Fruit fly (Drosophila melanogaster) whole organism, adult: Measurements from ENCODE around the gene CG31872.

ENCODE experiments used
- CG11617 ChIP-seq: fragments of 200-800 bp; sonication (Bioruptor generic); optimal IDR thresholded peaks from 2 replicates; lab custom pipeline; 2017; ENCODE audit warnings: mild to moderate bottlenecking, missing biosample characterization, missing genetic modification reagents, missing genetic modification characterization
- CG12768 ChIP-seq: fragments of 200-800 bp; sonication (Bioruptor generic); optimal IDR thresholded peaks from 2 replicates; lab custom pipeline; 2017; ENCODE audit warnings: missing biosample characterization, missing genetic modification characterization, mild to moderate bottlenecking, moderate library complexity, missing genetic modification reagents
- CG14711 ChIP-seq: fragments of 200-800 bp; sonication (Bioruptor generic); optimal IDR thresholded peaks from 2 replicates; lab custom pipeline; 2018; ENCODE audit warnings: missing biosample characterization, mild to moderate bottlenecking, missing genetic modification characterization, moderate library complexity
- CG1620 ChIP-seq: fragments of 200-800 bp; sonication (Bioruptor generic); optimal IDR thresholded peaks from 2 replicates; lab custom pipeline; 2016; ENCODE audit warnings: missing biosample characterization, missing genetic modification characterization
- CG33017 ChIP-seq: fragments of 200-800 bp; sonication (Bioruptor generic); optimal IDR thresholded peaks from 2 replicates; lab custom pipeline; 2018; ENCODE audit warnings: missing biosample characterization, mild to moderate bottlenecking, missing genetic modification characterization, moderate library complexity
- CG5204 ChIP-seq: fragments of 200-800 bp; sonication (Bioruptor generic); optimal IDR thresholded peaks from 2 replicates; lab custom pipeline; 2016; ENCODE audit warnings: missing biosample characterization, missing genetic modification characterization
- CG7045 ChIP-seq: fragments of 200-800 bp; sonication (Bioruptor generic); optimal IDR thresholded peaks from 2 replicates; lab custom pipeline; 2017; ENCODE audit warnings: missing biosample characterization, mild to moderate bottlenecking, missing genetic modification characterization
- CG7101 ChIP-seq: fragments of 200-800 bp; sonication (Bioruptor generic); optimal IDR thresholded peaks from 2 replicates; lab custom pipeline; 2018; ENCODE audit warnings: missing biosample characterization, mild to moderate bottlenecking, missing genetic modification characterization, moderate library complexity
- Clk ChIP-seq: fragments of 200-800 bp; sonication (Bioruptor generic); optimal IDR thresholded peaks from 2 replicates; lab custom pipeline; 2017; ENCODE audit warnings: missing biosample characterization, missing genetic modification characterization
- Hr96 ChIP-seq: fragments of 200-800 bp; sonication (Bioruptor generic); optimal IDR thresholded peaks from 2 replicates; lab custom pipeline; 2016; ENCODE audit warnings: missing biosample characterization, missing genetic modification characterization
- Mnt ChIP-seq: fragments of 200-800 bp; sonication (Bioruptor generic); optimal IDR thresholded peaks from 2 replicates; lab custom pipeline; 2016; ENCODE audit warnings: missing biosample characterization, mild to moderate bottlenecking, missing genetic modification characterization
- bab1 ChIP-seq: fragments of 200-800 bp; sonication (Bioruptor generic); optimal IDR thresholded peaks from 3 replicates; lab custom pipeline; 2019; ENCODE audit warnings: missing biosample characterization, mild to moderate bottlenecking, missing genetic modification characterization, moderate library complexity
- cic ChIP-seq: fragments of 200-800 bp; sonication (Bioruptor generic); optimal IDR thresholded peaks from 2 replicates; lab custom pipeline; 2017; ENCODE audit warnings: missing biosample characterization, mild to moderate bottlenecking, missing genetic modification characterization, moderate library complexity
- cnc ChIP-seq, 2 experiments: fragments of >200 bp; optimal IDR thresholded peaks; 2 replicates each; lab custom pipeline; 2017
- kay ChIP-seq: fragments of 200-800 bp; sonication (Bioruptor generic); peaks from one replicate; lab custom pipeline; 2016; ENCODE audit warnings: missing biosample characterization, missing genetic modification characterization, borderline replicate concordance
- ovo ChIP-seq: fragments of 200-800 bp; sonication (Bioruptor generic); optimal IDR thresholded peaks from 2 replicates; lab custom pipeline; 2016; ENCODE audit warnings: missing biosample characterization, missing genetic modification characterization
- tj ChIP-seq: fragments of 200-800 bp; sonication (Bioruptor generic); optimal IDR thresholded peaks from 3 replicates; lab custom pipeline; 2017; ENCODE audit warnings: missing biosample characterization, mild to moderate bottlenecking, missing genetic modification characterization, moderate library complexity
- toe ChIP-seq: fragments of 200-800 bp; sonication (Bioruptor generic); optimal IDR thresholded peaks from 2 replicates; lab custom pipeline; 2016; ENCODE audit warnings: missing biosample characterization, missing genetic modification characterization

Gene CG31872

DNA sequence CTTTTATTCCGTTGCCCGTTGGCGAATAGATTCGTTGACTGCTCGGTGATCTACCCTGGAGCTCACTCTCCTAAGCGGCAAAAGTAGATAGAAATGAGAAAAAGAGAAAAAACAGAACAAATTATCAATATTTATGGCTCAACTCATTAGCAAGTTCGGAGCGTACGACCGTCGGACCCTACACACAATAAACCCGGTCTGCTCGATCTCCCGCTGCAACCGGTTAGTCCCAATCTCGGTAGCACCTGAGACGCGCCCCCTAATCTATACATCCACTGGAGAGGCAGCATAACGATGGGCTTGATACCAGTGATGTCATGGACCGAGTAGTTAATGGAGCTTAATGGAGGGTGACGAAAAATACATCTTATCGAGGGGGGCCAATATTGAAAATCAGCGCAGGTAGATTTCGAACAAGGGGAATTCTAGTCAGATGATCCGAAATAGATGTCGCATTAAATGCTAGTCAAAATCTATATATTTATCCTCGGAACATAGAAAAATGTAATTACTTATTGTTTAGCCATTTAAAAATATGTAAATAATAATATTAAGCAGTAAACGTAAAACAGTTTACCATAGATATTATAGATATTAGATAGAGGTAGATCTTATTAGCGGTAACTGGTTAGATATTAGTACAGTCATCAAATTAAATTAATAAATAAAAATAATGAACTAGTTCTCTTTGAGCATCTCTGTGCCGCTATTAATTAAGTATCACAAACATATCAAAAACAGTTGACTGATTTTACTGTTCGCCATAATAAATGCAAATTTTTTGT lies 47.5 kb downstream of the CG31872 start, which contains the start of gene CG7296:
TSS of gene CG7296 (minus strand) at position 58 of the 785 bp plus-strand sequence.
- TF ChIP-seq CG1620 (no peak), CG7045 (GFP tag; lab: Kevin White, UChicago) (no peak), cnc (optimal IDR thresholded peaks at IDR 0.05; lab: Kevin White, UChicago) (no peak), tj (GFP tag; lab: Kevin White, UChicago) (no peak), Clk (no peak), kay (GFP tag; lab: Kevin White, UChicago) (no peak), bab1 (GFP tag; lab: Kevin White, UChicago) (no peak), CG14711 (tag; lab: Kevin White, UChicago) (no peak), CG5204 (GFP tag; lab: Kevin White, UChicago) (no peak), CG33017 (no peak), CG11617 (GFP tag; lab: Kevin White, UChicago) (no peak)

dm6 chr2L:10687794-10688185 lies 48.1 kb downstream of the CG31872 start:
- no peak for TF ChIP-seq CG7101
- no peak for TF ChIP-seq Clk
- no peak for TF ChIP-seq CG33017
- TF ChIP-seq cnc (optimal IDR thresholded peaks at IDR 0.05; lab: Kevin White, UChicago) = no peak
- TF ChIP-seq ovo (GFP tag; lab: Kevin White, UChicago) = no peak
- TF ChIP-seq Hr96 = no peak
- TF ChIP-seq CG12768 = no peak
- no peak for TF ChIP-seq kay (GFP tag; lab: Kevin White, UChicago)
- TF ChIP-seq CG7045 (GFP tag; lab: Kevin White, UChicago) = no peak
- TF ChIP-seq CG14711 (tag; lab: Kevin White, UChicago) = no peak

DNA sequence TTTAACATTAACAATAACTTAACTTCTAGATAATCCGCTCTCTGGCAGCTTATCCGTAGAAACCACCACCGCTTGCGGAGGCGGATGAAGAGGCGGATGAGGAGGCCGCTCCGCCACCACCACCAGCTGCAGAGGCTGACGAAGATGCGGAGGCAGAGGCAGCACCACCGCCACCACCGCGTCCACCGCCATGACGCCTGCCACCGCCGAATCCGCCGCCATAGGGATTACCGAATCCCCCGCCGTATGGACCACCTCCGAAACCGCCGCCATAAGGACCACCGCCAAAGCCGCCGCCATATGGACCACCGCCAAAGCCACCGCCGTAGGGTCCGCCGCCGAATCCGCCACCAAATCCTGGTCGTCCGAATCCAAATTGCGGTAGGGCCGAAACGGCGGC lies 49.0 kb downstream of the CG31872 start:
- TF ChIP-seq cnc (optimal IDR thresholded peaks at IDR 0.05; lab: Kevin White, UChicago) = no peak
- TF ChIP-seq CG1620 = no peak
- no peak for TF ChIP-seq Clk
- no peak for TF ChIP-seq CG14711 (tag; lab: Kevin White, UChicago)
- TF ChIP-seq Hr96 = no peak
- TF ChIP-seq kay (GFP tag; lab: Kevin White, UChicago) = no peak
- no peak for TF ChIP-seq Mnt (GFP tag; lab: Kevin White, UChicago)
- TF ChIP-seq CG5204 (GFP tag; lab: Kevin White, UChicago) = no peak
- TF ChIP-seq cic (GFP tag; lab: Kevin White, UChicago) = no peak
- no peak for TF ChIP-seq bab1 (GFP tag; lab: Kevin White, UChicago)
- TF ChIP-seq CG12768 = no peak
- no peak for TF ChIP-seq CG7101
- TF ChIP-seq tj (GFP tag; lab: Kevin White, UChicago) = no peak
- no peak for TF ChIP-seq toe (GFP tag; lab: Kevin White, UChicago)
- no peak for TF ChIP-seq ovo (GFP tag; lab: Kevin White, UChicago)
- TF ChIP-seq CG33017 = no peak

- no peak for TF ChIP-seq CG11617 (GFP tag; lab: Kevin White, UChicago)
- no peak for TF ChIP-seq CG33017
- no peak for TF ChIP-seq kay (GFP tag; lab: Kevin White, UChicago)
- no peak for TF ChIP-seq ovo (GFP tag; lab: Kevin White, UChicago)
These were observed 49.7 kb downstream of the CG31872 start, which contains the start of gene CG7294 for dm6 chr2L:10689221-10690034. TSS of gene CG7294 (minus strand) at chr2L:10689271.

DNA sequence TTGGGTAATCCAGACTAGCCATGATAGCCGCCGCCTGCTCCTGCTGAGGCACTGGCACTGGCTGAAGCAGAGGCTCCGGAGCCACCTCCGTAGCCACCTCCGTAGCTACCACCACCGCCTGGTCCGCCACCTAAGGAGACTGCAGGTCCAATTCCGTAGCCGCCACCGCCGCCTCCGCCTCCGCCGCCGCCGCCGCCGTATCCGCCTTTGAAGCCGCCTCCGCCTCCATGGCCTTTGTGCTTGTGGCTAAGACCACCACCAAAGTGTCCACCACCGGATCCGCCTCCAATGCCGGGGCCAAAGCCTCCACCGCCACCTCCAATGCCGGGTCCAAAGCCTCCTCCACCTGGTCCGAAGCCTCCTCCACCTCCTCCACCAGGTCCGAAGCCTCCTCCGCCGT lies 53.3 kb downstream of the CG31872 start:
- no peak for TF ChIP-seq ovo (GFP tag; lab: Kevin White, UChicago)
